Worm (Caenorhabditis elegans): ENCODE results near the gene Y39E4B.6.
A peak's percentile ranks its signal among the peaks of the same experiment; 100 is the strongest.

Y39E4B.6 gene

ce11 chrIII:13092352-13092751 is 21.8 kb downstream of the Y39E4B.6 start:
- TF ChIP-seq ceh-8 (GFP tag; optimal IDR thresholded peaks at IDR 0.05) (no peak), rnt-1 (tag; optimal IDR thresholded peaks at IDR 0.05) (no peak), unc-86 (tag; optimal IDR thresholded peaks at IDR 0.05) (no peak), unc-30 (tag; optimal IDR thresholded peaks at IDR 0.05) (no peak), xbp-1 (tag; optimal IDR thresholded peaks at IDR 0.05) (no peak), lin-15B (tag; optimal IDR thresholded peaks at IDR 0.05) (no peak)

ce11 chrIII:13099190-13099875 is 28.8 kb downstream of the Y39E4B.6 start, which contains the start of gene pqn-83:
TSS of gene pqn-83 (minus strand) at chrIII:13099461.
- TF ChIP-seq hlh-4 (tag; optimal IDR thresholded peaks at IDR 0.05), result no peak
- no peak for TF ChIP-seq pax-3 (tag; optimal IDR thresholded peaks at IDR 0.05)
- no peak for TF ChIP-seq lin-15B (tag; optimal IDR thresholded peaks at IDR 0.05)
- no peak for TF ChIP-seq efl-3 (GFP tag; optimal IDR thresholded peaks at IDR 0.05)
- TF ChIP-seq ceh-8 (GFP tag; optimal IDR thresholded peaks at IDR 0.05), result no peak
- TF ChIP-seq snu-23 (GFP tag; optimal IDR thresholded peaks at IDR 0.05), result no peak
- no peak for TF ChIP-seq ztf-11 (tag; optimal IDR thresholded peaks at IDR 0.05)
- TF ChIP-seq C34B4.2 (tag; optimal IDR thresholded peaks at IDR 0.05), result no peak
- TF ChIP-seq sup-37 (GFP tag; optimal IDR thresholded peaks at IDR 0.05), result no peak
- no peak for TF ChIP-seq nhr-84 (tag; optimal IDR thresholded peaks at IDR 0.05)
- no peak for TF ChIP-seq nhr-11 (tag; optimal IDR thresholded peaks at IDR 0.05)
- no peak for TF ChIP-seq xbp-1 (tag; optimal IDR thresholded peaks at IDR 0.05)
- TF ChIP-seq lir-3 (tag; optimal IDR thresholded peaks at IDR 0.05; ENCODE audit: poor library complexity), result no peak
- no peak for TF ChIP-seq elt-2 (tag; optimal IDR thresholded peaks at IDR 0.05)
- no peak for TF ChIP-seq nhr-20 (tag; optimal IDR thresholded peaks at IDR 0.05)
- no peak for TF ChIP-seq snpc-4 (tag; optimal IDR thresholded peaks at IDR 0.05)
- no peak for TF ChIP-seq sptf-1 (tag; optimal IDR thresholded peaks at IDR 0.05)
- TF ChIP-seq lin-35 (GFP tag; optimal IDR thresholded peaks at IDR 0.05), result no peak
- no peak for TF ChIP-seq unc-62 (GFP tag; optimal IDR thresholded peaks at IDR 0.05)
- no peak for TF ChIP-seq Y116A8C.19 (tag; optimal IDR thresholded peaks at IDR 0.05; ENCODE audit: borderline replicate concordance)

ce11 chrIII:13101070-13101469 is 30.5 kb downstream of the Y39E4B.6 start:
- TF ChIP-seq xbp-1 (tag; optimal IDR thresholded peaks at IDR 0.05) (no peak), nhr-84 (tag; optimal IDR thresholded peaks at IDR 0.05) (no peak), sox-4 (tag; optimal IDR thresholded peaks at IDR 0.05) (no peak), nhr-12 (tag; optimal IDR thresholded peaks at IDR 0.05) (no peak), lin-39 (tag; optimal IDR thresholded peaks at IDR 0.05) (no peak), nhr-19 (GFP tag; conservative IDR thresholded peaks at IDR 0.05) (no peak), efl-1 (optimal IDR thresholded peaks at IDR 0.05) (no peak), efl-1 (GFP tag; optimal IDR thresholded peaks at IDR 0.05 in 1 of 2) (no peak), lin-35 (GFP tag; optimal IDR thresholded peaks at IDR 0.05) (peak in 1 of 2 experiments; percentile 43), lsy-2 (tag; optimal IDR thresholded peaks at IDR 0.05) (no peak), sup-37 (GFP tag; optimal IDR thresholded peaks at IDR 0.05) (no peak), alr-1 (tag; optimal IDR thresholded peaks at IDR 0.05; ENCODE audit: borderline replicate concordance) (no peak), C04F5.9 (tag; optimal IDR thresholded peaks at IDR 0.05) (no peak), skn-1 (tag; optimal IDR thresholded peaks at IDR 0.05) (no peak), C16A3.4 (tag; optimal IDR thresholded peaks at IDR 0.05) (peak; percentile 10), mab-9 (GFP tag; IDR thresholded peaks at IDR 0.05) (no peak), hpl-2 (GFP tag; optimal IDR thresholded peaks at IDR 0.05) (no peak), jun-1 (tag; optimal IDR thresholded peaks at IDR 0.05) (no peak), nhr-11 (tag; optimal IDR thresholded peaks at IDR 0.05) (no peak), lir-3 (tag; optimal IDR thresholded peaks at IDR 0.05; ENCODE audit: poor library complexity) (no peak), unc-62 (GFP tag; optimal IDR thresholded peaks at IDR 0.05) (no peak), mef-2 (tag; optimal IDR thresholded peaks at IDR 0.05) (no peak), C34B4.2 (tag; optimal IDR thresholded peaks at IDR 0.05) (no peak), pax-3 (tag; optimal IDR thresholded peaks at IDR 0.05) (no peak), snu-23 (GFP tag; optimal IDR thresholded peaks at IDR 0.05) (peak; percentile 54), elt-2 (tag; optimal IDR thresholded peaks at IDR 0.05) (no peak), mep-1 (tag; optimal IDR thresholded peaks at IDR 0.05) (no peak), hlh-4 (tag; optimal IDR thresholded peaks at IDR 0.05) (no peak), snpc-4 (tag; optimal IDR thresholded peaks at IDR 0.05) (no peak), ceh-63 (GFP tag; optimal IDR thresholded peaks at IDR 0.05) (no peak), pag-3 (tag; optimal IDR thresholded peaks at IDR 0.05; ENCODE audit: borderline replicate concordance, insufficient read depth) (no peak), hlh-17 (GFP tag; optimal IDR thresholded peaks at IDR 0.05; ENCODE audit: borderline replicate concordance) (no peak), zip-4 (GFP tag; optimal IDR thresholded peaks at IDR 0.05) (no peak), dpl-1 (GFP tag; optimal IDR thresholded peaks at IDR 0.05) (no peak), ces-1 (GFP tag; optimal IDR thresholded peaks at IDR 0.05) (no peak), efl-3 (GFP tag; optimal IDR thresholded peaks at IDR 0.05) (no peak)

Measured in whole organism, L1 larva.